Worm (Caenorhabditis elegans) whole organism, L2 larva: ENCODE results near the gene C08F11.17.
"Not testable (repeated sequence)": the region's sequence is repeated elsewhere in the genome, so short reads cannot be mapped to it uniquely, and the experiment has no call there.

Experiments
- F13H6.1 ChIP-seq: sonication (generic microtip); optimal IDR thresholded peaks from 2 replicates; lab custom pipeline; 2016; ENCODE audit warnings: missing genetic modification characterization, missing compliant biosample characterization
- R02D3.7 ChIP-seq: fragments of 150-350 bp; optimal IDR thresholded peaks from 2 replicates; lab custom pipeline; 2014; ENCODE audit warnings: missing biosample characterization, missing genetic modification characterization
- Y55F3AM.14 ChIP-seq: fragments of 200-800 bp; sonication (Bioruptor generic); optimal IDR thresholded peaks from 2 replicates; lab custom pipeline; 2018; ENCODE audit warnings: mild to moderate bottlenecking, missing genetic modification characterization, missing compliant biosample characterization
- alr-1 ChIP-seq: fragments of 150-350 bp; optimal IDR thresholded peaks from 2 replicates; lab custom pipeline; 2014; ENCODE audit warnings: missing biosample characterization, missing genetic modification characterization
- aly-2 ChIP-seq: fragments of 150-350 bp; optimal IDR thresholded peaks from 2 replicates; lab custom pipeline; 2014; ENCODE audit warnings: missing biosample characterization, missing genetic modification characterization
- ama-1 ChIP-seq: fragments of 150-350 bp; optimal IDR thresholded peaks from 2 replicates; lab custom pipeline; 2018; ENCODE audit warnings: inconsistent platforms
- ceh-16 ChIP-seq: fragments of 150-350 bp; optimal IDR thresholded peaks from 2 replicates; lab custom pipeline; 2014; ENCODE audit warnings: missing biosample characterization, missing genetic modification characterization
- ceh-82 ChIP-seq: fragments of 150-350 bp; optimal IDR thresholded peaks from 2 replicates; lab custom pipeline; 2014; ENCODE audit warnings: missing biosample characterization, missing genetic modification characterization
- egl-27 ChIP-seq: sonication (generic microtip); optimal IDR thresholded peaks from 3 replicates; lab custom pipeline; 2017; ENCODE audit warnings: missing biosample characterization, missing genetic modification reagents, missing genetic modification characterization
- elt-1 ChIP-seq: fragments of 150-350 bp; optimal IDR thresholded peaks from 2 replicates; lab custom pipeline; 2014; ENCODE audit warnings: missing biosample characterization, missing genetic modification characterization
- fos-1 ChIP-seq: fragments of 150-350 bp; optimal IDR thresholded peaks from 2 replicates; lab custom pipeline; 2014; ENCODE audit warnings: missing biosample characterization, missing genetic modification characterization
- lin-11 ChIP-seq: fragments of 150-350 bp; sonication (generic microtip); optimal IDR thresholded peaks from 2 replicates; lab custom pipeline; 2014; ENCODE audit warnings: missing biosample characterization, missing genetic modification characterization, inconsistent platforms, mixed read lengths
- lin-13 ChIP-seq: fragments of 150-350 bp; optimal IDR thresholded peaks from 2 replicates; lab custom pipeline; 2014; ENCODE audit warnings: missing biosample characterization, missing genetic modification reagents, missing genetic modification characterization
- lin-39 ChIP-seq: fragments of 150-350 bp; optimal IDR thresholded peaks from 2 replicates; lab custom pipeline; 2014; ENCODE audit warnings: missing biosample characterization, missing genetic modification reagents, missing genetic modification characterization
- mbf-1 ChIP-seq: sonication (generic microtip); optimal IDR thresholded peaks from 2 replicates; lab custom pipeline; 2017; ENCODE audit warnings: missing biosample characterization, missing genetic modification characterization
- nhr-10 ChIP-seq: sonication (generic microtip); optimal IDR thresholded peaks from 2 replicates; lab custom pipeline; 2017; ENCODE audit warnings: missing biosample characterization, missing genetic modification characterization
- nhr-11 ChIP-seq: fragments of 150-350 bp; optimal IDR thresholded peaks from 2 replicates; lab custom pipeline; 2014; ENCODE audit warnings: missing biosample characterization, missing genetic modification characterization
- nhr-129 ChIP-seq: fragments of 150-350 bp; optimal IDR thresholded peaks from 2 replicates; lab custom pipeline; 2014; ENCODE audit warnings: missing biosample characterization, missing genetic modification characterization
- nhr-23 ChIP-seq: fragments of 150-350 bp; optimal IDR thresholded peaks from 2 replicates; lab custom pipeline; 2014; ENCODE audit warnings: missing biosample characterization, missing genetic modification reagents, missing genetic modification characterization
- nhr-237 ChIP-seq: fragments of 150-350 bp; optimal IDR thresholded peaks from 2 replicates; lab custom pipeline; 2014; ENCODE audit warnings: missing biosample characterization, missing genetic modification characterization
- nhr-6 ChIP-seq: fragments of 150-350 bp; optimal IDR thresholded peaks from 2 replicates; lab custom pipeline; 2014; ENCODE audit warnings: missing biosample characterization, missing genetic modification characterization
- nhr-77 ChIP-seq: fragments of 150-350 bp; optimal IDR thresholded peaks from 2 replicates; lab custom pipeline; 2014; ENCODE audit warnings: missing biosample characterization, missing genetic modification characterization
- peb-1 ChIP-seq: fragments of 150-350 bp; optimal IDR thresholded peaks from 2 replicates; lab custom pipeline; 2014; ENCODE audit warnings: missing biosample characterization, missing genetic modification characterization
- skn-1 ChIP-seq: sonication (generic microtip); optimal IDR thresholded peaks from 2 replicates; lab custom pipeline; 2017; ENCODE audit warnings: missing biosample characterization, missing genetic modification characterization
- sma-9 ChIP-seq, 2 experiments: fragments of 150-350 bp in 1 of 2; sonication (generic microtip) in 1 of 2; optimal IDR thresholded peaks; 2 replicates each; lab custom pipeline; 2014 to 2016; ENCODE audit warnings: missing genetic modification characterization in 2 of 2, mild to moderate bottlenecking in 1 of 2, missing biosample characterization in 1 of 2, missing compliant biosample characterization in 1 of 2, missing genetic modification reagents in 1 of 2, moderate library complexity in 1 of 2
- snpc-4 ChIP-seq: fragments of 150-350 bp; optimal IDR thresholded peaks from 2 replicates; lab custom pipeline; 2014; ENCODE audit warnings: missing biosample characterization, missing genetic modification characterization
- unc-55 ChIP-seq: fragments of 150-350 bp; sonication (generic microtip); optimal IDR thresholded peaks from 3 replicates; lab custom pipeline; 2014; ENCODE audit warnings: missing biosample characterization, missing genetic modification reagents, missing genetic modification characterization
- zag-1 ChIP-seq: fragments of 150-350 bp; optimal IDR thresholded peaks from 2 replicates; lab custom pipeline; 2014; ENCODE audit warnings: missing biosample characterization, missing genetic modification characterization
- ztf-1 ChIP-seq: fragments of 200-800 bp; sonication (Bioruptor generic); conservative IDR thresholded peaks from 2 replicates; pipeline ENCODE4 v1.3.6; 2022; ENCODE audit warnings: missing genetic modification characterization, missing compliant biosample characterization
- ztf-11 ChIP-seq: sonication (generic microtip); optimal IDR thresholded peaks from 2 replicates; lab custom pipeline; 2017; ENCODE audit warnings: missing biosample characterization, missing genetic modification characterization
- ztf-4 ChIP-seq: fragments of 150-350 bp; optimal IDR thresholded peaks from 2 replicates; lab custom pipeline; 2014; ENCODE audit warnings: missing biosample characterization, missing genetic modification characterization

C08F11.17 gene

ce11 chrIV:13666849-13667430 is 16.8 kb upstream of the C08F11.17 start, which contains the start of gene fbxa-215:
Gene fbxa-215 (minus strand): TSS chrIV:13666909.
- TF ChIP-seq egl-27 (tag; lab: Kevin White, UChicago) = no peak

- no peak for TF ChIP-seq unc-55 (GFP tag; lab: Kevin White, UChicago)
- TF ChIP-seq elt-1 (tag; lab: Kevin White, UChicago) = no peak
- no peak for TF ChIP-seq nhr-11 (tag; lab: Kevin White, UChicago)
- no peak for TF ChIP-seq nhr-237 (tag; lab: Kevin White, UChicago)
- TF ChIP-seq aly-2 = no peak
- TF ChIP-seq lin-13 (GFP tag; lab: Kevin White, UChicago) = no peak
- TF ChIP-seq ztf-11 = no peak
- TF ChIP-seq ceh-82 (tag; lab: Kevin White, UChicago) = no peak
- no peak for TF ChIP-seq nhr-23 (tag; lab: Kevin White, UChicago)
- no peak for TF ChIP-seq mbf-1 (tag; lab: Kevin White, UChicago)
- TF ChIP-seq R02D3.7 (tag; lab: Kevin White, UChicago) = no peak
- no peak for TF ChIP-seq lin-39 (tag; lab: Kevin White, UChicago)
- TF ChIP-seq fos-1 (tag; lab: Kevin White, UChicago) = no peak
These were observed 14.9 kb upstream of the C08F11.17 start for ce11 chrIV:13665073-13665472.

- TF ChIP-seq nhr-23 (tag; lab: Kevin White, UChicago) = no peak
- TF ChIP-seq ztf-1 (GFP tag; lab: Robert Waterston, UW) = no peak
- no peak for TF ChIP-seq aly-2
- TF ChIP-seq snpc-4 (tag; lab: Kevin White, UChicago) = no peak
- no peak for TF ChIP-seq sma-9 (GFP tag; optimal IDR thresholded peaks at IDR 0.05; lab: Kevin White, UChicago)
- no peak for TF ChIP-seq sma-9 (tag; optimal IDR thresholded peaks at IDR 0.05; lab: Kevin White, UChicago)
- TF ChIP-seq R02D3.7 (tag; lab: Kevin White, UChicago) = no peak
- no peak for TF ChIP-seq nhr-129
- no peak for TF ChIP-seq nhr-10 (tag; lab: Kevin White, UChicago)
- no peak for TF ChIP-seq lin-11
- no peak for TF ChIP-seq zag-1
- no peak for TF ChIP-seq skn-1
- no peak for TF ChIP-seq elt-1 (tag; lab: Kevin White, UChicago)
- no peak for TF ChIP-seq peb-1
These were observed 14.0 kb upstream of the C08F11.17 start, which contains the start of gene Y45F10C.4 for ce11 chrIV:13664090-13664489. Gene Y45F10C.4 (minus strand): TSS chrIV:13664190.

- TF ChIP-seq alr-1, F13H6.1, nhr-77 (tag; lab: Kevin White, UChicago): not testable (repeated sequence)
These were observed 12.4 kb upstream of the C08F11.17 start, which contains the start of gene Y45F10C.2 for ce11 chrIV:13662570-13662969. Gene Y45F10C.2 (minus strand): TSS chrIV:13662670.

- TF ChIP-seq lin-13 (GFP tag; lab: Kevin White, UChicago); peb-1; Y55F3AM.14: not testable (repeated sequence)
These were observed 9.3 kb upstream of the C08F11.17 start, which contains the start of gene Y45F10C.1 for ce11 chrIV:13659449-13659848. Gene Y45F10C.1 (minus strand): TSS chrIV:13659549.

ce11 chrIV:13652023-13652422 is 1.9 kb upstream of the C08F11.17 start, which contains the start of gene Y45F10C.6:
Gene Y45F10C.6 (plus strand): TSS chrIV:13652323.
- not testable (repeated sequence) for TF ChIP-seq nhr-129; nhr-6; ceh-16 (tag; lab: Kevin White, UChicago)
- TF ChIP-seq, all 48 proteins: peak for 0; not testable (repeated sequence) for 48

ce11 chrIV:13651411-13651810 is 1.3 kb upstream of the C08F11.17 start, which contains the start of gene C08F11.12:
Gene C08F11.12 (minus strand): TSS chrIV:13651511.
- not testable (repeated sequence) for TF ChIP-seq ztf-4 (tag; lab: Kevin White, UChicago); ama-1 (lab: Kevin White, UChicago); nhr-77 (tag; lab: Kevin White, UChicago)
